Fruit fly (Drosophila melanogaster) whole organism, pupa: ENCODE results near the gene CG13113.
A peak's percentile ranks its signal among the peaks of the same experiment; 100 is the strongest.

Experiments
- CG12605 ChIP-seq: fragments of 200-800 bp; sonication (Bioruptor generic); IDR thresholded peaks from 2 replicates; pipeline ENCODE4 v1.3.6; 2022; ENCODE audit warnings: missing biosample characterization, missing genetic modification characterization
- CG13204 ChIP-seq: fragments of 200-800 bp; sonication (Bioruptor generic); optimal IDR thresholded peaks from 2 replicates; lab custom pipeline; 2018; ENCODE audit warnings: missing biosample characterization, mild to moderate bottlenecking, missing genetic modification characterization, moderate library complexity
- CG14655 ChIP-seq: fragments of 200-800 bp; sonication (Bioruptor generic); optimal IDR thresholded peaks from 3 replicates; lab custom pipeline; 2017; ENCODE audit warnings: mild to moderate bottlenecking, missing biosample characterization, missing genetic modification reagents, missing genetic modification characterization
- CG15710 ChIP-seq: fragments of 200-800 bp; sonication (Bioruptor generic); optimal IDR thresholded peaks from 2 replicates; lab custom pipeline; 2018; ENCODE audit warnings: missing biosample characterization, mild to moderate bottlenecking, missing genetic modification characterization, moderate library complexity
- CG8301 ChIP-seq: fragments of 200-800 bp; sonication (Bioruptor generic); optimal IDR thresholded peaks from 2 replicates; lab custom pipeline; 2018; ENCODE audit warnings: missing biosample characterization, mild to moderate bottlenecking, missing genetic modification characterization
- EcR ChIP-seq: fragments of 200-800 bp; sonication (Bioruptor generic); optimal IDR thresholded peaks from 3 replicates; lab custom pipeline; 2019; ENCODE audit warnings: missing biosample characterization, missing genetic modification characterization, mild to moderate bottlenecking, moderate library complexity, missing genetic modification reagents
- Ets98B ChIP-seq: fragments of 200-800 bp; sonication (Bioruptor generic); IDR thresholded peaks from 2 replicates; pipeline ENCODE4 v1.3.6; 2022; ENCODE audit warnings: missing biosample characterization, missing genetic modification characterization
- Pif1B ChIP-seq: fragments of 200-800 bp; sonication (Bioruptor generic); optimal IDR thresholded peaks from 3 replicates; lab custom pipeline; 2016; ENCODE audit warnings: missing biosample characterization, missing genetic modification characterization
- Snoo ChIP-seq: fragments of 200-800 bp; sonication (Bioruptor generic); optimal IDR thresholded peaks from 3 replicates; lab custom pipeline; 2017; ENCODE audit warnings: missing biosample characterization, mild to moderate bottlenecking, missing genetic modification characterization, inconsistent platforms
- rn ChIP-seq: fragments of 200-800 bp; sonication (Bioruptor generic); IDR thresholded peaks from 2 replicates; pipeline ENCODE4 v1.3.6; 2022; ENCODE audit warnings: missing biosample characterization, missing genetic modification characterization

DNA sequence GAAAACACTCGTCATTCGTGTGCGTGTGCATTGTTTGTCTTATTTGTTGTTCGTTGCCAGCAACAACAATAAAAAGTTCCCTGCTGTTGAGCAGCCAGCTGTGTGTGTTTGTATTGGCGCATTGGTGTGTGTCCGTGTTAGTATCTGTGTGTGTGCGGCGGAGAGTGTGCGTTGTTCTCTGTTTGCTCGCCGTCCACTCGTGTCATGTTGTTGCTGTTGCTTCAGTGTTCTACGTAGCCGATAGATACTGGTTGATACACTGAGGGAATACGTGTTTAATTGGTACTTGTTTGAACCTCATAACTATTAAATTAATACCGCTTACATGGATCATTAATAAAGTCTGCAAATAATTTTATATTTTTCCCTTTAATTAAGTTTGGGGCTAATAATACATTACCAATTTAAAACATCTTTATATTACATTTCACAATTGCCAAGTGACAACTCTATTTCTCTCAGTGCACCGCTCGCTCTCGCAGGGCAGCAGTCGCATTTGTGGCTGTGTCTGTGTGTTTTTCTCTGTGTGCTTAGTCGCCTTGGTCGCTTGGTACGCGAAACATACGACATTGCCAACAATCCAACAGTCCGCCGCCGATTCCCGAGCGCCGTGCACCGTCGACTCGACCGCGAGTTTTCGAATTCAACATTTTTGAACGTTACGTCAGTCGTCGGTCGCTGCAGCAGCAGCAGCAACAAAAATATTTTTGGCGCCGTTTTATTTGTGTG, 24.6 kb downstream of the CG13113 start, which contains the start of gene brwl:
- TF ChIP-seq CG14655 (peak; percentile 99), EcR (GFP tag; lab: Kevin White, UChicago) (peak; percentile 50), CG8301 (tag; lab: Kevin White, UChicago) (peak; percentile 99), Ets98B (GFP tag; lab: Robert Waterston, UW) (peak; percentile 97), rn (GFP tag; lab: Robert Waterston, UW) (peak; percentile 97), CG12605 (GFP tag; lab: Robert Waterston, UW) (peak; percentile 96), CG15710 (tag; lab: Kevin White, UChicago) (peak; percentile 99), Snoo (tag; lab: Kevin White, UChicago) (peak; percentile 98), CG13204 (GFP tag; lab: Kevin White, UChicago) (peak; percentile 94), Pif1B (peak; percentile 97)
